Worm (Caenorhabditis elegans) whole organism, dauer: ENCODE results near the gene K10D2.8.

Experiments used
- unc-62 ChIP-seq: sonication (generic microtip); optimal IDR thresholded peaks from 2 replicates; lab custom pipeline; 2017; ENCODE audit warnings: missing biosample characterization, missing genetic modification reagents, missing genetic modification characterization

K10D2.8 gene

DNA sequence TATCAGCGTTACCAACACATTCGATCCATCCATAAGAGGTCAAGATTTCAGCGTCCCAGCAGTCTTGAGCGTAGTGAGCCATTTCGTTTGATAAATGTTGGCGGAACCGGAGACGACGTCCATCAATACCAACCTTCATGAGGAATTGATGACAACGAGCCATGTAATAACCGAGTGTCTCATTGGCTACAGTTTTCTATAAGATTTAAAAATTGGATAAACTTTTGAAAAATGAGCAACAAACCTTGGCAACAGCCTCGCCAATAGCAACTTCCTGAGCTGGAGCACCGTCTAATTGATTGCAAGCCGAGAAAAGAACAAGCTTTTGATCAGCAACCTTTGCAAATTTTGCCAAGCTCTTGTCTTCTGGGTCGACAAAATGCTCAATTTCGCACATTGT, 27.7 kb upstream of the K10D2.8 start:
- TF ChIP-seq unc-62 (GFP tag; lab: Kevin White, UChicago): no peak

DNA sequence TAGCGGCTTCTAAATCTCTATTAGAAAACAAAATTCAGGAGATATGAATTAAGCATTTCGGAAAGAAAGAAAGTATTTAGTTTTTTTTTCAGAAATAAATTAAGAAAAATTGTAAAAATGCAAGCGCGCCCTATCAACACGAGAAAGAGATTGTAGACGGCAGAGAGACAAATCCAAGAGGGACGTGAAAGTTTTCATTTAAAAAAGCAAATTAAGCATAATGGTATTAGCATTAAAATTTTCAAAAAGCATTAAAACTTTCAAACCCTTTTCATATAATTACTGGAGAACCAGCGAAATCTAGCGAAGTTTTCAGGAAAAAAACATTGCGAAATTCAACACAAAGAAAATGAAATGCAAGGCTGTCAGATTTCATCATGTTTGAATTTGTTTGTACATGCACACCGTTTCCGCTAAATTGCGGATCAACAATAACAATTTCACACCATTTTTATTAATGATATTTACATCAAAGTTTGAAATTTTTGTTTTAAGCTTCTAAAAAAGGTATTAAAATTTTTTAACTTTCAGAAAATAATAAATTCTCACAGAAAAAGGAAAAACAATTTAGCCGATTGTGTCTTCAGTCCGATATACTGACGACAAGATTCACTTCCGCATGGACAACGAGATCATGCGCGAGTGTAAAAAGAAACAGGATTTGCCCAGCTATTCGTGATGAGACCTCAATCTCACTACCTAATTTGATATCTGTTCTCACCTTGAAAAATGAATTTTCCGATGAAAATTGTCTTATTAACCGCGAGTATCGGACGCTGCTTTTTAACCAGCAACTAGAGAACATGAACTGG, 25.5 kb upstream of the K10D2.8 start, which contains the start of gene gars-1:
gars-1 (minus strand) TSS at position 808 of the 812 bp plus-strand sequence.
- no peak for TF ChIP-seq unc-62 (GFP tag; lab: Kevin White, UChicago)

DNA sequence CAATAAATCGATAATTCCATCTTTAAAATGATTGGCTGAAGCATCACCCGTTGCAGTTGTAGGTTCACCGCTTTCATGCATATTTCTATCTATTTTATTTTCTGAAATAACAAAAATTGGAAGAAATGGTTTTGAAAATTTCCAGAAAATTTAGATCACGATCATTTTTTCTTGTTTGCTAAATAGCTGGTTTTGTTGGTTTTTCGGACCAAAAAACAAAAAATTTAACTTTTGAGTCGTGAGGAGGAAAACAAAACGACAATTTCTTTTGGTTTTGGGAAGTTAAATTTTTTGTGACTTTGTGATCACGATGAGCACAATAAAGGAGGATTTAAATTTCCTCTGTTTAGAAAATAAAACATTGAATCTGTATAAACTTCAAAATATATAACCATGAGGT, 23.3 kb upstream of the K10D2.8 start, which contains the start of gene T10F2.2:
T10F2.2 (minus strand) TSS at position 101 of the 400 bp plus-strand sequence.
- TF ChIP-seq unc-62 (GFP tag; lab: Kevin White, UChicago): no peak

DNA sequence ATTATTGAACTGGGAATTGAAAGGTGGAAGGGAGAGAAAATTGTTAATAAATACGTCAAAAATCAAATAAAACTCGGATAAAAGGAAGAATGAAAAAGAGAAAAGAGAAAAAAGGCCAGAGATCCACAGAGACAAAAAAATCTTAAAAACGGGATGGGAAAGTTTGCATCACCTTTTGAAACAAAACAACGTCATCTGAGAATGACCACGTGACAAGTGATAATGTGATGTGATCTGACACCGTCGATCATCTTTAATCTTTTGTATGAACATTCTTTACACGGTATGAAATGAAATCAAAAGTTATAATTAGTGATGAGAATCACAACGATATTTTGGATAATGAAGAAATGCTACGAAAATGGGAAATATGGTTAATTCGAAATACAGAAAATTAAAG, 22.8 kb upstream of the K10D2.8 start:
- no peak for TF ChIP-seq unc-62 (GFP tag; lab: Kevin White, UChicago)

- TF ChIP-seq unc-62 (GFP tag; lab: Kevin White, UChicago): no peak
Measured at ce11 chrIII:5169699-5170098, 18.8 kb upstream of the K10D2.8 start, which contains the start of gene ulp-1. ulp-1 (minus strand) TSS chrIII:5169799.

DNA sequence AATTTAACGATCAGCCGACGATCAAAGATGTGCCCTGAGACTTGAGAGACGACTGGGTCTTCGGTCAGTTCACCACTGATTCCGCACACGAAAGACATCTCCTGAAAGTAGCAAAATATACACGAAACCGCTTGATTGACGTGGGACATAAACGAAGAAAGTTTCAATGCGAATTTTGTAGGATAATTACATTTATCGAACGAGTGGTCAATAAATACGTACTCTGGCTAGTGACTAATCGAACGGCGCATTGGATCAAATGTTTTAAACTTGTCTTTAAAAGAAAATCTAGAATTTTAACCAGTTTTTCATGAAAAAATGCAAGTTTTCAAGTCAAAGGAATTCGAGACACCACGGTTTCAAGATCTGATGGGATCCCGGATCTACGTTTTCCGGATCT, 16.6 kb upstream of the K10D2.8 start, which contains the start of gene prp-19:
prp-19 (minus strand) TSS at position 101 of the 400 bp plus-strand sequence.
- TF ChIP-seq unc-62 (GFP tag; lab: Kevin White, UChicago): no peak

ce11 chrIII:5172470-5172869, 16.1 kb upstream of the K10D2.8 start, which contains the start of gene K10D2.5:
K10D2.5 (plus strand) TSS chrIII:5172720.
- no peak for TF ChIP-seq unc-62 (GFP tag; lab: Kevin White, UChicago)

DNA sequence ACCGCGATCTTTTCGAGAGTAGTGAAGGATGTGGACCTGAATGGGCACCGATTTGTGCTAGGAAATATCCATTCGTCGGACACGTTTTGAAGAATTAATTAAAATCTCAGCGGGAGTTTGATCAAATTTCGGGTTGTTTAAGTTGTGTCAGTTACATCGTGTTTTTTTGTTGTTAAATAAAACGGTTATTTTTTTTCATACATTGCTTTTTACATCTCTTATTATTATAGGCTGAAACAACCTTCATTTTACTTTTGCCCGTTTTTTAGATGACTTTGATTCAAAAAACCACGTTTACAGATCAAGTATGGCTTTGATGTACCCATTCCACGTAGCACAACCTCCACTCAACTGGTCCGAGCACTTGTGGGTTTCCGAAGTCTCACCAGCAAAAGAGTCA, 15.4 kb upstream of the K10D2.8 start, which contains the start of gene emb-1:
emb-1 (plus strand) TSS at position 301 of the 400 bp plus-strand sequence.
- TF ChIP-seq unc-62 (GFP tag; lab: Kevin White, UChicago): no peak

DNA sequence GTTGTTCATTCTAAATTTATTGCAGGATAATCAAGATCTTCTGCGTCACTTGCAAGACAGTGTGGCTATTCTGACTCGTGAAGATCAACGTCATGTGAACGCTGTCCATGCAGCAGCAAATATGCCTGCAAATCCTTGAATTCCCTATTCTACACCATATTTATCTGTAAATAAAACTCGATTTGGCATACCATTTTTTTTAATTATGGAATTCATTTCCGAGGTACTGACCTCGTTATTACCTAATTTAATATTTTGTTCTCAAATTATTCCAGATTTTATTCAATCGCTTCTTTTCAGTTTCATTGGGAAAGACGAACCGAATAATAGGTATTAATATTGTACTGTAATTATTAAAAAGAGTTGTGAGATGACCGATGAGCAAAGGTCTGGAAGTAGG, 14.9 kb upstream of the K10D2.8 start, which contains the start of gene cid-1:
cid-1 (plus strand) TSS at position 301 of the 400 bp plus-strand sequence.
- no peak for TF ChIP-seq unc-62 (GFP tag; lab: Kevin White, UChicago)

DNA sequence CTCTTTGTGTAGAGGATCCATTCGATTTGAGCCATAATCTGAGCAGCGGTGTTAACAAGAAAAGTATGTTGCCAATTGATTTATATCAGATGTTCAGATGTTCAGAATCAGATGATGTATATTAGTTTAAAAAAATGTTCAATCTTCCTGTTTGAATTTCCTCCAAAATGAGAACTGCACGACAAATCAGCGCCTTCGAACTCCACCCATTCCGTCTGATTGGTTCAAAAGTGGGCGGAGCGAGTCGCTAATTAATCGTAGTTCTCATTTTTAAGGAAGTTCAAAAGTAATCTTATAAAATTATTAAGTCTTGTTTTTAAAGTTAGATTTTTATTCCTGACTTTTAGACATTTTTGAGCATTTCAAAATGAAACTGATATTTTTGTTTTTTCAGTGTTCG, 9.4 kb upstream of the K10D2.8 start:
- no peak for TF ChIP-seq unc-62 (GFP tag; lab: Kevin White, UChicago)

DNA sequence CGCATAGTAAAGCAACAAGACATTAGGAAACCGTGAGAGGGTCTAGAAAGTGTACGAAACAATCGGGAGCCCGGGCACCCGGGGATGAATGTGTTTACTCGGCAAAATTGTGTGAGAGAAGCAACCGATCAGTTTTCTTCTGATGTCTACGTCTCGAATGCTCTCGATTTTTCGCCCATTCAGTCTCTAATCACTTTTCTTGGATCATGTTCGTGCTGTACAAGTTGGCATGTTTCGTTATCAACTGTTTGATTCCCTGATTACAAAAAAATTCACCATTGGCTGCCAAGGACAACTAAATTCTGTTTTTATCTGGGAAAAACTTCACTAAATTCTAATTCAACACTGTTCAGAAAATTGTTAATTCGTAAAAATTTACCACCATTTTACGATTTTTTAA, 7.9 kb upstream of the K10D2.8 start:
- no peak for TF ChIP-seq unc-62 (GFP tag; lab: Kevin White, UChicago)

ce11 chrIII:5181217-5181616, 7.3 kb upstream of the K10D2.8 start:
- no peak for TF ChIP-seq unc-62 (GFP tag; lab: Kevin White, UChicago)

DNA sequence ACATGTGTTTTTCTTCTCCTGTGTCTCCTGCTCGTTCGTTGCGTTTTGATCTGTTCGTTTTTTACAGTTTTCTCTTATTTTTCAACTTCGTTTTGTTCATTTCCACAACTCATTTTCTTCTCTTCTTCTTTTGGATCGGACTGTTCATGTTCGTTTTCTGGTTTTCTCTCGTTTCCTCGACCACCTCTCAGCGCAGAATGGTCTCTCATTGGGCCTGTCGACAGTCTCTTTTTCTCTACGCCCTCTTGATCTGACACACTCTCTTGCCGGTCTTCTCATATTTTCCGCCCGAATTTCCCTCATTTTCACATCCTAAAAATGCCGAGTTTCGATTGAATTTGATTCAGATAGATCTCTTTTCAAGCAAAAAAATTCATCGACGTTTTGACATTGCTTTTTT, 6.9 kb upstream of the K10D2.8 start:
- TF ChIP-seq unc-62 (GFP tag; lab: Kevin White, UChicago): no peak

DNA sequence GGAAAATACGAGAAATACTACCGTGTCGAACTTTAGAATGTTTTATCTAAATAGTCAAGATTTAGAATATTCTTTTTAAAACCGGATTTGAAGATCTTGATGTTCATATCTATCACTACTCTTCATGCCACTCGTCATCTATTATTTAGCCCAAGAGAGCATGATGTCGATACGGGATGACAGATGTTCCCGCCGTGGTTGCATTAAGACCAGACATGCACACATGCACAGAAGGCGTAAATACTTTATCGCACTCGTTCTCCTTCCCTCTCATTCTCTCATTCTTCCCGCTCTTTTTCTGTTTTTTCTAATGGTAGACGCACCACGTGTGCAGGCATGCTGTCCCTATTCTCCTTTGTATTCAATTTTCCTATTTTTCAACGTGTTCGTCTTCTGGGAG, 5.2 kb upstream of the K10D2.8 start:
- no peak for TF ChIP-seq unc-62 (GFP tag; lab: Kevin White, UChicago)

DNA sequence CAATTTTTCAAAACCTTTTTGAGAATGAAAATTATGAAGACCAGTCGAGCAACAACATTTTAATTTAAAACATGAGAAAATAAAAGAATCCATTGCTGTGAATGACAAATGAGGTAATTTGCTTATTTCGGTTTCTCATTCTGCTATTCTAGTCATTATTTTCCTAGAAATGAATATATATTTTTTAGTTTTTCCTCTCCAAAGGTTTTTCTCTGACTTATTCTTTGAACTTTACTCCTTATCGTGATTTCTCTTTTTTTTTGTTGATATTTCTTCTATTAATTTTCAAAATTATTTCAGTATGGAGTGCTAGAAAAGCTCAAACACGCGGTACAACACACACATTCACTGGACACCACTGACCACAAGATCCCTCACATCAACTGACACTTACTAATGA, 2.9 kb upstream of the K10D2.8 start, which contains the start of gene pup-2:
pup-2 (plus strand) TSS at position 301 of the 400 bp plus-strand sequence.
- no peak for TF ChIP-seq unc-62 (GFP tag; lab: Kevin White, UChicago)

ce11 chrIII:5190179-5190578, 1.7 kb downstream of the K10D2.8 start:
- TF ChIP-seq unc-62 (GFP tag; lab: Kevin White, UChicago): no peak
